Fruit fly (Drosophila melanogaster): Measurements from ENCODE around the gene mRpS24.

DNA sequence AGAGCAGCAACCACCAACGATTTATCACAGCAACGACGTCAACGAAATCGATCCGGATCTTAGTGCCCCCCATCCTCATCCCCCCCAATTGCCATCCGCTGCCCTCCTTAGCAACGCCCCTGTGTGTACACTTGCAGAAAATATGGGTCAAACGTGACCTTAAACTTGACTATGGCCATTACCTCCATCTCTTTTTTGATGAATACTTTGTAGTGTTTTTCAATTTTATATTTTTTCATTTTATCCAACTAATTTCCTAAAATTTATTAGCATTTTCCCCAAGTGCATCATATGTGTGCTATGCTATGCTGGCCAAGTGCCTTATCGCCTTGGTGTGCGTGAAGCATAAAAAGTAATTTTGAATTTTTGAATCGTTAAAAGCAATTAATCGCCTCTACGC is 20.4 kb downstream of the mRpS24 start:
- TF ChIP-seq CkIIα-i1 (GFP tag; IDR thresholded peaks at IDR 0.05): no peak
- TF ChIP-seq PHDP (tag; optimal IDR thresholded peaks at IDR 0.05): no peak
